Worm (Caenorhabditis elegans) whole organism, L2 larva: Measurements from ENCODE around the gene rict-1.

ENCODE experiments used
- F13H6.1 ChIP-seq: sonication (generic microtip); optimal IDR thresholded peaks from 2 replicates; lab custom pipeline; 2016; ENCODE audit warnings: missing genetic modification characterization, missing compliant biosample characterization
- Y55F3AM.14 ChIP-seq: fragments of 200-800 bp; sonication (Bioruptor generic); optimal IDR thresholded peaks from 2 replicates; lab custom pipeline; 2018; ENCODE audit warnings: mild to moderate bottlenecking, missing genetic modification characterization, missing compliant biosample characterization
- ZK546.5 ChIP-seq: sonication (generic microtip); optimal IDR thresholded peaks from 2 replicates; lab custom pipeline; 2017; ENCODE audit warnings: missing biosample characterization, missing genetic modification characterization
- blmp-1 ChIP-seq: sonication (generic microtip); optimal IDR thresholded peaks from 2 replicates; lab custom pipeline; 2017; ENCODE audit warnings: missing genetic modification characterization, mild to moderate bottlenecking, missing compliant biosample characterization, antibody characterized with exemption, moderate library complexity; ENCODE audit not compliant: insufficient read depth
- ceh-16 ChIP-seq: fragments of 150-350 bp; optimal IDR thresholded peaks from 2 replicates; lab custom pipeline; 2014; ENCODE audit warnings: missing biosample characterization, missing genetic modification characterization
- crh-2 ChIP-seq: sonication (generic microtip); optimal IDR thresholded peaks from 2 replicates; lab custom pipeline; 2017; ENCODE audit warnings: missing biosample characterization, missing genetic modification characterization
- dmd-4 ChIP-seq: sonication (generic microtip); optimal IDR thresholded peaks from 2 replicates; lab custom pipeline; 2017; ENCODE audit warnings: missing biosample characterization, missing genetic modification characterization
- elt-1 ChIP-seq: fragments of 150-350 bp; optimal IDR thresholded peaks from 2 replicates; lab custom pipeline; 2014; ENCODE audit warnings: missing biosample characterization, missing genetic modification characterization
- elt-3 ChIP-seq: sonication (generic microtip); optimal IDR thresholded peaks from 2 replicates; lab custom pipeline; 2017; ENCODE audit warnings: missing biosample characterization, missing genetic modification characterization
- fos-1 ChIP-seq: fragments of 150-350 bp; optimal IDR thresholded peaks from 2 replicates; lab custom pipeline; 2014; ENCODE audit warnings: missing biosample characterization, missing genetic modification characterization
- gmeb-1 ChIP-seq: fragments of 150-350 bp; optimal IDR thresholded peaks from 2 replicates; lab custom pipeline; 2014; ENCODE audit warnings: missing biosample characterization, missing genetic modification characterization
- lin-11 ChIP-seq: fragments of 150-350 bp; sonication (generic microtip); optimal IDR thresholded peaks from 2 replicates; lab custom pipeline; 2014; ENCODE audit warnings: missing biosample characterization, missing genetic modification characterization, inconsistent platforms, mixed read lengths
- lin-13 ChIP-seq: fragments of 150-350 bp; optimal IDR thresholded peaks from 2 replicates; lab custom pipeline; 2014; ENCODE audit warnings: missing biosample characterization, missing genetic modification reagents, missing genetic modification characterization
- lsy-2 ChIP-seq, 2 experiments: fragments of 150-350 bp in 1 of 2; sonication (generic microtip) in 1 of 2; optimal IDR thresholded peaks; 2 replicates each; lab custom pipeline; 2014 to 2017; ENCODE audit warnings: missing biosample characterization in 2 of 2, missing genetic modification characterization in 2 of 2
- mdl-1 ChIP-seq, 2 experiments: fragments of 150-350 bp in 1 of 2; sonication (generic microtip) in 1 of 2; optimal IDR thresholded peaks; 2 replicates each; lab custom pipeline; 2017; ENCODE audit warnings: missing biosample characterization in 2 of 2, missing genetic modification characterization in 2 of 2
- nhr-12 ChIP-seq: fragments of 150-350 bp; optimal IDR thresholded peaks from 2 replicates; lab custom pipeline; 2014; ENCODE audit warnings: missing biosample characterization, missing genetic modification characterization
- nhr-129 ChIP-seq: fragments of 150-350 bp; optimal IDR thresholded peaks from 2 replicates; lab custom pipeline; 2014; ENCODE audit warnings: missing biosample characterization, missing genetic modification characterization
- nhr-21 ChIP-seq: fragments of 150-350 bp; optimal IDR thresholded peaks from 2 replicates; lab custom pipeline; 2014; ENCODE audit warnings: missing biosample characterization, missing genetic modification characterization
- nhr-23 ChIP-seq: fragments of 150-350 bp; optimal IDR thresholded peaks from 2 replicates; lab custom pipeline; 2014; ENCODE audit warnings: missing biosample characterization, missing genetic modification reagents, missing genetic modification characterization
- nhr-237 ChIP-seq: fragments of 150-350 bp; optimal IDR thresholded peaks from 2 replicates; lab custom pipeline; 2014; ENCODE audit warnings: missing biosample characterization, missing genetic modification characterization
- nhr-25 ChIP-seq: fragments of 150-350 bp; sonication (generic microtip); optimal IDR thresholded peaks from 3 replicates; lab custom pipeline; 2014; ENCODE audit warnings: missing biosample characterization, missing genetic modification characterization
- nhr-77 ChIP-seq: fragments of 150-350 bp; optimal IDR thresholded peaks from 2 replicates; lab custom pipeline; 2014; ENCODE audit warnings: missing biosample characterization, missing genetic modification characterization
- peb-1 ChIP-seq: fragments of 150-350 bp; optimal IDR thresholded peaks from 2 replicates; lab custom pipeline; 2014; ENCODE audit warnings: missing biosample characterization, missing genetic modification characterization
- sem-4 ChIP-seq: fragments of 150-350 bp; optimal IDR thresholded peaks from 2 replicates; lab custom pipeline; 2014; ENCODE audit warnings: missing biosample characterization, missing genetic modification reagents, missing genetic modification characterization
- skn-1 ChIP-seq: sonication (generic microtip); optimal IDR thresholded peaks from 2 replicates; lab custom pipeline; 2017; ENCODE audit warnings: missing biosample characterization, missing genetic modification characterization
- sma-3 ChIP-seq: sonication (generic microtip); optimal IDR thresholded peaks from 2 replicates; lab custom pipeline; 2016; ENCODE audit warnings: missing genetic modification reagents, missing genetic modification characterization, missing compliant biosample characterization
- sma-9 ChIP-seq, 2 experiments: fragments of 150-350 bp in 1 of 2; sonication (generic microtip) in 1 of 2; optimal IDR thresholded peaks; 2 replicates each; lab custom pipeline; 2014 to 2016; ENCODE audit warnings: missing genetic modification characterization in 2 of 2, mild to moderate bottlenecking in 1 of 2, missing biosample characterization in 1 of 2, missing compliant biosample characterization in 1 of 2, missing genetic modification reagents in 1 of 2, moderate library complexity in 1 of 2
- snpc-4 ChIP-seq: fragments of 150-350 bp; optimal IDR thresholded peaks from 2 replicates; lab custom pipeline; 2014; ENCODE audit warnings: missing biosample characterization, missing genetic modification characterization
- unc-39 ChIP-seq: fragments of 150-350 bp; optimal IDR thresholded peaks from 2 replicates; lab custom pipeline; 2014; ENCODE audit warnings: missing biosample characterization, missing genetic modification characterization
- unc-55 ChIP-seq: fragments of 150-350 bp; sonication (generic microtip); optimal IDR thresholded peaks from 3 replicates; lab custom pipeline; 2014; ENCODE audit warnings: missing biosample characterization, missing genetic modification reagents, missing genetic modification characterization
- ztf-1 ChIP-seq: fragments of 200-800 bp; sonication (Bioruptor generic); conservative IDR thresholded peaks from 2 replicates; pipeline ENCODE4 v1.3.6; 2022; ENCODE audit warnings: missing genetic modification characterization, missing compliant biosample characterization
- ztf-11 ChIP-seq: sonication (generic microtip); optimal IDR thresholded peaks from 2 replicates; lab custom pipeline; 2017; ENCODE audit warnings: missing biosample characterization, missing genetic modification characterization
- ztf-4 ChIP-seq: fragments of 150-350 bp; optimal IDR thresholded peaks from 2 replicates; lab custom pipeline; 2014; ENCODE audit warnings: missing biosample characterization, missing genetic modification characterization

rict-1 gene

DNA sequence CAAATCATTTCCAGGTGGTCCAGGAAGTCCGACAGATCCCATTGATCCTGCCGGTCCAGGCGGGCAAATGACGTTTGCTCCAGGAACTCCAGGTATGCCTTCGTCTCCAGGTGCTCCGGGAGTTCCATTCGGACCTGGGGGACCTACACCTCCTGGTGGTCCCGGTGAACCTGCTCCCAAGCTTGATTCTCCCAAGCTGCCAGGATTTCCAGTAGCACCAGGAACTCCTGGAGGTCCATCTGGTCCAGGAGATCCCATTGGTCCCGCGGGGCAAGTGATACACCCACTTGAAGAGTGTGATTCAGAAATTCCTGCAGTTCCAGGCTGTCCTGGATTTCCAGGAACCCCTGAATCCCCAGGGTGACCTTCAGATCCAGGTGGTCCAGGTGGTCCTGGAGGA, 20.3 kb downstream of the rict-1 start:
- TF ChIP-seq ztf-11, result no peak
- TF ChIP-seq nhr-77 (tag; lab: Kevin White, UChicago), result no peak
- TF ChIP-seq mdl-1 (tag; optimal IDR thresholded peaks at IDR 0.05; lab: Kevin White, UChicago), result no peak
- no peak for TF ChIP-seq ZK546.5
- TF ChIP-seq lsy-2 (tag; optimal IDR thresholded peaks at IDR 0.05; lab: Kevin White, UChicago), result no peak
- TF ChIP-seq Y55F3AM.14 (GFP tag; lab: Kevin White, UChicago), result no peak
- no peak for TF ChIP-seq blmp-1 (tag; lab: Kevin White, UChicago)

DNA sequence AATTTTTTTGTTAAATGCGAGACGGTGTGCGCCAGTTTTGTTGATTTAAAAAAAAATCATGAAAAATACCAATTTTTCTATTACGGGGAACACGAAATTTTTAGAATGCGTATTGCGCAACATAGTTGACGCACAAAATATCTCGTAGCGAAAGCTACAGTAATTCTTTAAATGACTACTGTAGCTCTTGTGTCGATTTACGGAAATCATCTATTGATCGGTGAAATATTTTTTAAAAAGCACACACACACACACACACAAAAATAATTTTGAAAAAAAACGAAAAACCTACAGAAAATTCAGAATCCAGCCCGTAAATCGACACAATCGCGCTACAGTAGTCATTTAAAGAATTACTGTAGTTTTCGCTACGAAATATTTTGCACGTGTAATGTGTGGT, 24.8 kb downstream of the rict-1 start:
- TF ChIP-seq nhr-21 (tag; lab: Kevin White, UChicago), result no peak
- TF ChIP-seq nhr-12 (tag; lab: Kevin White, UChicago), result no peak
- no peak for TF ChIP-seq ztf-11
- no peak for TF ChIP-seq snpc-4
- no peak for TF ChIP-seq sma-9 (GFP tag; optimal IDR thresholded peaks at IDR 0.05; lab: Kevin White, UChicago)
- TF ChIP-seq sma-9 (tag; optimal IDR thresholded peaks at IDR 0.05; lab: Kevin White, UChicago), result no peak

DNA sequence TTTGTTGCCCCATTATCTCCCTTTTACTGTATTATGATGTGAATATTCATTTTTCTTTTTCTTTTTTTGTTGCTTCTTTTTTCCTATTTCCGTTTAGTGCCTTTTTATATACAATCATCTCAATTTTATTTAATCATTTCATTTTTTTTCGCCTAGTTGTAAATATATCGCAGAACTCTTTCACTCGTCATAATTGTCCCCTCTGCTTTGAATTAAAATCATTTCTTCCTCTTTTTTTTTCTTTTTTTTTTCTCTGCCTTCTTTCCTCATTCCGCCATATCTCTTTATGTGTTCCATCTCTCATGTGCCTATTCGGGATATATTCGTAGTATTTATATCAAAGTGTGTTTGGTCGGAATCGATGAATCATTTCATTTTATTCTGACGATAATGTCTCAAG, 25.5 kb downstream of the rict-1 start, which contains the start of gene Y81G3A.4:
Gene Y81G3A.4, plus strand, starts transcription at position 301 of the 400 bp plus-strand sequence.
- no peak for TF ChIP-seq ztf-4
- no peak for TF ChIP-seq nhr-23
- TF ChIP-seq sma-9 (GFP tag; optimal IDR thresholded peaks at IDR 0.05; lab: Kevin White, UChicago), result no peak
- no peak for TF ChIP-seq sma-9 (tag; optimal IDR thresholded peaks at IDR 0.05; lab: Kevin White, UChicago)
- no peak for TF ChIP-seq peb-1 (tag; lab: Kevin White, UChicago)
- TF ChIP-seq ceh-16 (tag; lab: Kevin White, UChicago), result no peak
- no peak for TF ChIP-seq unc-39
- no peak for TF ChIP-seq skn-1 (tag; lab: Kevin White, UChicago)
- TF ChIP-seq elt-3 (tag; lab: Kevin White, UChicago), result no peak
- TF ChIP-seq nhr-21 (tag; lab: Kevin White, UChicago), result no peak
- TF ChIP-seq lsy-2 (tag; optimal IDR thresholded peaks at IDR 0.05; lab: Kevin White, UChicago), result no peak
- TF ChIP-seq elt-1 (tag; lab: Kevin White, UChicago), result no peak

DNA sequence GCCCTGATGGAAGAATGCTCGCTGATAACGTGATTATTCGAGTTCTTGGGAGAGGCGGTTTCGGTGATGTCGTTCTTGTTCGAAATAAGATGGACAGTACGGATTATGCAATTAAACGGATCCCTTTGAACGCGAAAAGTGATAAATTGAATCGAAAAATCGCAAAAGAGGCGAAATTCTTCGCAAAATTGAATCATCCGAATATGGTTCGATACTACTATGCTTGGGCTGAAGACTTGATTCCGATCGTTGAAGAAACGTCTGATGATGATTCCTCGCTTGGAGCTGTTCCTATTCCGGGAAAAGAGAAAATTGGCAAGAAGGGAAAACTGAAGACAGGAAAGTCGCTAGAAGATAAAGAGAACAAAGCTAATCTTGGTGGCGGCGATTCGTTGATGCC, 30.7 kb downstream of the rict-1 start:
- no peak for TF ChIP-seq nhr-25 (tag; lab: Kevin White, UChicago)
- TF ChIP-seq ztf-1, result no peak

DNA sequence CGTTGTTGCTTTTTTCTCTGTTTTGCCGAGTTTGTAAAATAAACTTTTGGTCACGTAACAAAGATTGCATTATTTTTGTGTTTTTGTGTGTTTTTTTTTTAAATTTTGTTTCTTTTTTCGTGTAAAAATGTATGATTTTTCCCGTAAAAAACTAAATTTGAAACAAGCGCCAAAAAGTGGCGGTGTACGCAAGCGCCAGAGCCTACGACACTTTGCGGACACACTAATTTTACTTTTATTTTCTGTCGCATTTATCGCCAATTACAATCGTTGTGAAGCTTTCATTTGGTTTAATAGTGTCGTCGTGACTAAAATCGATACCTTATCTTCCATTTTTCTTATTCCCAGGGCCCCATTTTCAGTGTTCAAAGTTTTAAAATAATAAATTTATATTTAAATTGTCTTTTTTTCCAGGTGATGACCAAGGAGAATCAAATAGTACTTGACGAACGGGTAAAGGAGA, 32.8 kb downstream of the rict-1 start, which contains the start of the genes Y81G3A.1 and gcn-2:
Gene Y81G3A.1, minus strand, starts transcription at position 175 of the 463 bp plus-strand sequence.
Gene gcn-2, plus strand, starts transcription at position 413 of the 463 bp plus-strand sequence.
- peak; percentile 96 for TF ChIP-seq gmeb-1
- TF ChIP-seq lin-11 (tag; lab: Kevin White, UChicago), result peak; percentile 19
- no peak for TF ChIP-seq blmp-1 (tag; lab: Kevin White, UChicago)
- TF ChIP-seq crh-2, result peak; percentile 46
- TF ChIP-seq fos-1, result peak; percentile 10
- TF ChIP-seq sem-4 (tag; lab: Kevin White, UChicago), result no peak
- TF ChIP-seq lin-13 (GFP tag; lab: Kevin White, UChicago), result no peak
- peak in 1 of 2 experiments; percentile 46 for TF ChIP-seq lsy-2 (tag; optimal IDR thresholded peaks at IDR 0.05; lab: Kevin White, UChicago)
- peak; percentile 52 for TF ChIP-seq sma-9 (GFP tag; optimal IDR thresholded peaks at IDR 0.05; lab: Kevin White, UChicago)
- no peak for TF ChIP-seq sma-9 (tag; optimal IDR thresholded peaks at IDR 0.05; lab: Kevin White, UChicago)
- no peak for TF ChIP-seq dmd-4 (tag; lab: Kevin White, UChicago)
- no peak for TF ChIP-seq snpc-4
- TF ChIP-seq nhr-237, result no peak
- TF ChIP-seq ceh-16 (tag; lab: Kevin White, UChicago), result peak; percentile 36
- TF ChIP-seq F13H6.1 (tag; lab: Kevin White, UChicago), result no peak
- peak; percentile 0 for TF ChIP-seq nhr-21 (tag; lab: Kevin White, UChicago)
- TF ChIP-seq nhr-129 (tag; lab: Kevin White, UChicago), result peak; percentile 46
- peak; percentile 29 for TF ChIP-seq sma-3 (GFP tag; lab: Kevin White, UChicago)
- TF ChIP-seq ztf-1, result no peak
- TF ChIP-seq unc-55, result peak; percentile 70
